Worm (Caenorhabditis elegans) whole organism, L1 larva: ENCODE data around the gene ins-1.

Source experiments
- C04F5.9 ChIP-seq: sonication (generic microtip); optimal IDR thresholded peaks from 2 replicates; lab custom pipeline; 2016; ENCODE audit warnings: missing genetic modification characterization, missing compliant biosample characterization
- C34B4.2 ChIP-seq: sonication (generic microtip); optimal IDR thresholded peaks from 2 replicates; lab custom pipeline; 2017; ENCODE audit warnings: mild to moderate bottlenecking, missing genetic modification characterization, missing compliant biosample characterization
- aha-1 ChIP-seq: fragments of 150-350 bp; optimal IDR thresholded peaks from 2 replicates; lab custom pipeline; 2014; ENCODE audit warnings: missing biosample characterization, missing genetic modification characterization
- alr-1 ChIP-seq: fragments of 200-800 bp; sonication (Bioruptor generic); optimal IDR thresholded peaks from 2 replicates; lab custom pipeline; 2018; ENCODE audit warnings: borderline replicate concordance, mild to moderate bottlenecking, missing genetic modification characterization, missing compliant biosample characterization
- blmp-1 ChIP-seq: fragments of 150-350 bp; optimal IDR thresholded peaks from 2 replicates; lab custom pipeline; 2014; ENCODE audit warnings: missing biosample characterization, missing genetic modification characterization
- ceh-82 ChIP-seq, 3 experiments: fragments of 150-350 bp in 1 of 3; sonication (generic microtip) in 2 of 3; optimal IDR thresholded peaks; 2 replicates each; lab custom pipeline; 2014 to 2017; ENCODE audit warnings: missing biosample characterization in 3 of 3, missing genetic modification characterization in 3 of 3
- ceh-88 ChIP-seq: fragments of 200-800 bp; sonication (Bioruptor generic); IDR thresholded peaks from 2 replicates; pipeline ENCODE4 v1.3.6; 2022; ENCODE audit warnings: missing genetic modification characterization, missing compliant biosample characterization
- ceh-90 ChIP-seq: sonication (generic microtip); optimal IDR thresholded peaks from 2 replicates; lab custom pipeline; 2016; ENCODE audit warnings: missing genetic modification characterization, missing compliant biosample characterization
- ces-1 ChIP-seq: fragments of 150-350 bp; optimal IDR thresholded peaks from 2 replicates; lab custom pipeline; 2014; ENCODE audit warnings: missing biosample characterization, missing genetic modification reagents, missing genetic modification characterization
- dpl-1 ChIP-seq, 3 experiments: fragments of 150-350 bp in 2 of 3; sonication (generic microtip) in 1 of 3; optimal IDR thresholded peaks; 2 replicates each; lab custom pipeline; 2014 to 2017; ENCODE audit warnings: missing biosample characterization in 3 of 3, missing genetic modification characterization in 3 of 3, missing genetic modification reagents in 3 of 3
- dsc-1 ChIP-seq: sonication (generic microtip); optimal IDR thresholded peaks from 2 replicates; lab custom pipeline; 2016; ENCODE audit warnings: mild to moderate bottlenecking, missing genetic modification characterization, missing compliant biosample characterization
- efl-1 ChIP-seq, 4 experiments: fragments of 150-350 bp; optimal IDR thresholded peaks in 3 of 4; peaks in 1 of 4; 1 replicate in 1 of 4; 2 replicates in 3 of 4; lab custom pipeline; 2014; ENCODE audit warnings: missing biosample characterization in 2 of 4, missing genetic modification characterization in 2 of 4, missing genetic modification reagents in 2 of 4
- efl-3 ChIP-seq: fragments of 200-800 bp; sonication (Bioruptor generic); optimal IDR thresholded peaks from 2 replicates; lab custom pipeline; 2018; ENCODE audit warnings: mild to moderate bottlenecking, missing genetic modification characterization, missing compliant biosample characterization
- egl-27 ChIP-seq, 2 experiments: fragments of 150-350 bp in 1 of 2; sonication (generic microtip); optimal IDR thresholded peaks; 3 replicates each; lab custom pipeline; 2017 to 2018; ENCODE audit warnings: missing biosample characterization in 2 of 2, missing genetic modification characterization in 2 of 2, missing genetic modification reagents in 2 of 2
- elt-3 ChIP-seq, 6 experiments: fragments of 150-350 bp in 1 of 6; sonication (generic microtip); optimal IDR thresholded peaks; 2 replicates each; lab custom pipeline; 2017 to 2018; ENCODE audit warnings: missing biosample characterization in 6 of 6, missing genetic modification characterization in 6 of 6, inconsistent platforms in 1 of 6
- fkh-4 ChIP-seq: sonication (generic microtip); optimal IDR thresholded peaks from 2 replicates; lab custom pipeline; 2016; ENCODE audit warnings: missing compliant biosample characterization, missing genetic modification characterization, borderline replicate concordance
- fkh-8 ChIP-seq: sonication (generic microtip); optimal IDR thresholded peaks from 2 replicates; lab custom pipeline; 2016; ENCODE audit warnings: mild to moderate bottlenecking, missing genetic modification characterization, missing compliant biosample characterization
- fos-1 ChIP-seq: fragments of 150-350 bp; optimal IDR thresholded peaks from 2 replicates; lab custom pipeline; 2014; ENCODE audit warnings: missing biosample characterization, missing genetic modification characterization
- grh-1 ChIP-seq: fragments of 200-800 bp; sonication (Bioruptor generic); IDR thresholded peaks from 2 replicates; pipeline ENCODE4 v1.3.6; 2022; ENCODE audit warnings: missing genetic modification reagents, missing genetic modification characterization, missing compliant biosample characterization
- hlh-17 ChIP-seq: fragments of 200-800 bp; sonication (Bioruptor generic); optimal IDR thresholded peaks from 2 replicates; lab custom pipeline; 2018; ENCODE audit warnings: missing genetic modification characterization, mild to moderate bottlenecking, missing compliant biosample characterization, moderate library complexity, borderline replicate concordance
- hlh-4 ChIP-seq: sonication (generic microtip); optimal IDR thresholded peaks from 2 replicates; lab custom pipeline; 2016; ENCODE audit warnings: mild to moderate bottlenecking, missing genetic modification characterization, missing compliant biosample characterization
- hpl-2 ChIP-seq: fragments of 150-350 bp; optimal IDR thresholded peaks from 2 replicates; lab custom pipeline; 2014; ENCODE audit warnings: missing biosample characterization, missing genetic modification reagents, missing genetic modification characterization
- irx-1 ChIP-seq: sonication (generic microtip); optimal IDR thresholded peaks from 2 replicates; lab custom pipeline; 2016; ENCODE audit warnings: missing genetic modification characterization, missing compliant biosample characterization
- jun-1 ChIP-seq: fragments of 150-350 bp; optimal IDR thresholded peaks from 2 replicates; lab custom pipeline; 2014; ENCODE audit warnings: missing biosample characterization, missing genetic modification reagents, missing genetic modification characterization
- lin-13 ChIP-seq: fragments of 150-350 bp; optimal IDR thresholded peaks from 2 replicates; lab custom pipeline; 2014; ENCODE audit warnings: missing biosample characterization, missing genetic modification reagents, missing genetic modification characterization
- lin-14 ChIP-seq: fragments of 200-800 bp; sonication (Bioruptor generic); optimal IDR thresholded peaks from 2 replicates; lab custom pipeline; 2018; ENCODE audit warnings: mild to moderate bottlenecking, missing genetic modification characterization, moderate library complexity, missing compliant biosample characterization
- lin-15B ChIP-seq: fragments of 150-350 bp; sonication (generic microtip); optimal IDR thresholded peaks from 3 replicates; lab custom pipeline; 2014; ENCODE audit warnings: missing biosample characterization, missing genetic modification characterization
- lin-35 ChIP-seq, 2 experiments: fragments of 150-350 bp; optimal IDR thresholded peaks; 2 replicates each; lab custom pipeline; 2014; ENCODE audit warnings: missing biosample characterization in 2 of 2, missing genetic modification characterization in 2 of 2, missing genetic modification reagents in 2 of 2
- lin-39 ChIP-seq: fragments of 150-350 bp; optimal IDR thresholded peaks from 2 replicates; lab custom pipeline; 2014; ENCODE audit warnings: missing biosample characterization, missing genetic modification reagents, missing genetic modification characterization
- lsy-2 ChIP-seq, 2 experiments: fragments of 150-350 bp; optimal IDR thresholded peaks; 2 replicates each; lab custom pipeline; 2014; ENCODE audit warnings: missing biosample characterization in 2 of 2, missing genetic modification characterization in 2 of 2
- nhr-19 ChIP-seq: fragments of 200-800 bp; sonication (Bioruptor generic); conservative IDR thresholded peaks from 2 replicates; pipeline ENCODE4 v1.3.6; 2022; ENCODE audit warnings: missing genetic modification characterization, missing compliant biosample characterization
- nhr-20 ChIP-seq: sonication (generic microtip); optimal IDR thresholded peaks from 2 replicates; lab custom pipeline; 2016; ENCODE audit warnings: mild to moderate bottlenecking, missing genetic modification characterization, missing compliant biosample characterization
- nhr-237 ChIP-seq: fragments of 150-350 bp; optimal IDR thresholded peaks from 2 replicates; lab custom pipeline; 2014; ENCODE audit warnings: missing biosample characterization, missing genetic modification characterization
- nhr-71 ChIP-seq: sonication (generic microtip); optimal IDR thresholded peaks from 2 replicates; lab custom pipeline; 2016; ENCODE audit warnings: mild to moderate bottlenecking, missing genetic modification characterization, moderate library complexity, missing compliant biosample characterization
- nhr-76 ChIP-seq: sonication (generic microtip); optimal IDR thresholded peaks from 2 replicates; lab custom pipeline; 2017; ENCODE audit warnings: missing biosample characterization, missing genetic modification characterization
- nhr-77 ChIP-seq: fragments of 150-350 bp; optimal IDR thresholded peaks from 2 replicates; lab custom pipeline; 2014; ENCODE audit warnings: missing biosample characterization, missing genetic modification characterization
- nhr-85 ChIP-seq: sonication (generic microtip); peaks from one replicate; lab custom pipeline; 2016; ENCODE audit warnings: missing genetic modification characterization, inconsistent platforms, missing compliant biosample characterization
- pax-3 ChIP-seq: fragments of 200-800 bp; sonication (Bioruptor generic); optimal IDR thresholded peaks from 2 replicates; lab custom pipeline; 2018; ENCODE audit warnings: mild to moderate bottlenecking, missing genetic modification characterization, moderate library complexity, missing compliant biosample characterization
- rnt-1 ChIP-seq: sonication (generic microtip); optimal IDR thresholded peaks from 2 replicates; lab custom pipeline; 2016; ENCODE audit warnings: mild to moderate bottlenecking, missing genetic modification characterization, moderate library complexity, missing compliant biosample characterization
- skn-1 ChIP-seq: fragments of 150-350 bp; optimal IDR thresholded peaks from 2 replicates; lab custom pipeline; 2014; ENCODE audit warnings: missing biosample characterization, missing genetic modification characterization
- snpc-4 ChIP-seq: fragments of 150-350 bp; optimal IDR thresholded peaks from 2 replicates; lab custom pipeline; 2014; ENCODE audit warnings: missing biosample characterization, missing genetic modification characterization
- snu-23 ChIP-seq: sonication (generic microtip); optimal IDR thresholded peaks from 2 replicates; lab custom pipeline; 2016; ENCODE audit warnings: missing genetic modification characterization, missing compliant biosample characterization
- sox-4 ChIP-seq: sonication (generic microtip); optimal IDR thresholded peaks from 2 replicates; lab custom pipeline; 2016; ENCODE audit warnings: missing genetic modification characterization, missing compliant biosample characterization
- sptf-1 ChIP-seq: fragments of 150-350 bp; optimal IDR thresholded peaks from 2 replicates; lab custom pipeline; 2014; ENCODE audit warnings: missing biosample characterization, missing genetic modification characterization
- unc-130 ChIP-seq: fragments of 150-350 bp; optimal IDR thresholded peaks from 2 replicates; lab custom pipeline; 2017; ENCODE audit warnings: missing biosample characterization, missing genetic modification characterization, inconsistent platforms
- unc-30 ChIP-seq: sonication (generic microtip); optimal IDR thresholded peaks from 2 replicates; lab custom pipeline; 2017; ENCODE audit warnings: missing biosample characterization, missing genetic modification characterization
- vab-15 ChIP-seq: sonication (generic microtip); optimal IDR thresholded peaks from 2 replicates; lab custom pipeline; 2017; ENCODE audit warnings: missing genotype, mild to moderate bottlenecking, missing genetic modification characterization, missing compliant biosample characterization
- zag-1 ChIP-seq: fragments of 150-350 bp; optimal IDR thresholded peaks from 2 replicates; lab custom pipeline; 2014; ENCODE audit warnings: missing biosample characterization, missing genetic modification characterization
- zip-4 ChIP-seq: fragments of 200-800 bp; sonication (Bioruptor generic); optimal IDR thresholded peaks from 2 replicates; lab custom pipeline; 2018; ENCODE audit warnings: mild to moderate bottlenecking, missing genetic modification characterization, moderate library complexity, missing compliant biosample characterization
- ztf-11 ChIP-seq, 2 experiments: sonication (generic microtip); optimal IDR thresholded peaks; 2 replicates each; lab custom pipeline; 2016 to 2017; ENCODE audit warnings: missing genetic modification characterization in 2 of 2, missing biosample characterization in 1 of 2, missing compliant biosample characterization in 1 of 2

Gene ins-1

DNA sequence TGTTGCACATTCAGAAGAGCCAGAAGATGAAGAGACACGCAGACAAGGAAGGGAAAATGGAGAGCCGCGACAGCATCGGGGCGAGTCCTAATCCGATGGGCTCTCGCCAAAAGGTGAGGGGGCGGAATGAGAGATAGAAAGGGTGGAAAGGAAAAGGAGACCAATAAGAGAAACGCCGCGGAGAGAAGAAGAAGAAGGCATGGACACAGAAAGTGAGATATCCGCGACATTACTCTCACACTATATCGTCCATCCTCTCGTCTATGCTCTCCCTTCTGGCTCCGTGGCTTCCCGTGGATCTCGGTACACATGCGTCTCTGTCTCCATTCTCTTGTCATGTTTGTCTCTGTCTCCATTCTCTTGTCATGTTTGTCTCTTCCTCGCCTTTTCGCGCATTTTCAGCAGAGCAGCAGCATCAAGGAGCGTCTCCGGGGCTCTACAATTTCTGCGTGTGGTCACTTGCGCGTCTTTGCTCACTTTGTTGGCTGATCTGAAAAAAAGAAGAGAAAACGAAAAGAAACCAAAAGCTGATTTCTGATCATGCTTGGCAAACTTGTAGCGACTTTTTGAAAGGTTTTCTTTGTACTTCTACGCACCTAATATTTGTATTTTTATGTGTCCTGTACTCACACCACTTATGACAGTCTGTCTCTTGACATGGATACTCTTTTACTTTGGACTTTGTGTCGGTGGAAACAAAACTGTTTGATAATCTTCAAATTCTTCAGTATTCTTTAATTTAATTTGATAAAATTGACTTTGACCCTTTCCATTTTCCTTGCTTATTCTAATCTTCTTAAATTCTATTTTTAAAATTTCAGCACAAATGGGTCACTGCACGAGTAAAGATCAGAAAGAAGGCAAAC lies 33.1 kb upstream of the ins-1 start, which contains the start of gene gpa-7 (continued):
- TF ChIP-seq ztf-11 (tag; optimal IDR thresholded peaks at IDR 0.05; lab: Kevin White, UChicago) = peak in 1 of 2 experiments; percentile 37
- no peak for TF ChIP-seq sptf-1 (tag; lab: Kevin White, UChicago)
- TF ChIP-seq snu-23 (GFP tag; lab: Kevin White, UChicago) = peak; percentile 73
- TF ChIP-seq nhr-71 (tag; lab: Kevin White, UChicago) = peak; percentile 86
- no peak for TF ChIP-seq hpl-2 (GFP tag; lab: Kevin White, UChicago)
- TF ChIP-seq lin-13 (GFP tag; lab: Kevin White, UChicago) = no peak
- no peak for TF ChIP-seq C04F5.9 (tag; lab: Kevin White, UChicago)
- TF ChIP-seq nhr-237 = no peak
- no peak for TF ChIP-seq nhr-76 (tag; lab: Kevin White, UChicago)
- TF ChIP-seq egl-27 (tag; optimal IDR thresholded peaks at IDR 0.05; lab: Kevin White, UChicago) = peak in 1 of 2 experiments; percentile 39
- TF ChIP-seq skn-1 (tag; lab: Kevin White, UChicago) = no peak
- peak; percentile 71 for TF ChIP-seq pax-3
- TF ChIP-seq fkh-4 = no peak
- no peak for TF ChIP-seq lin-39 (tag; lab: Kevin White, UChicago)
- TF ChIP-seq efl-1 (optimal IDR thresholded peaks at IDR 0.05; lab: Kevin White, UChicago) = peak; percentile 49 to 73
- peak; percentile 4 to 10 for TF ChIP-seq efl-1 (GFP tag; optimal IDR thresholded peaks at IDR 0.05 in 1 of 2; lab: Kevin White, UChicago)
- no peak for TF ChIP-seq hlh-4 (tag; lab: Kevin White, UChicago)
- peak; percentile 74 for TF ChIP-seq dsc-1
- TF ChIP-seq fos-1 (tag; lab: Kevin White, UChicago) = peak; percentile 27
- no peak for TF ChIP-seq unc-130 (tag; lab: Kevin White, UChicago)
- peak in 1 of 2 experiments; percentile 42 for TF ChIP-seq lin-35 (GFP tag; optimal IDR thresholded peaks at IDR 0.05; lab: Kevin White, UChicago)
- TF ChIP-seq nhr-85 (tag; lab: Kevin White, UChicago) = no peak
- TF ChIP-seq ces-1 (GFP tag; lab: Kevin White, UChicago) = no peak
- TF ChIP-seq jun-1 = peak; percentile 49
- TF ChIP-seq unc-30 (tag; lab: Kevin White, UChicago) = no peak
- peak in 2 of 3 experiments; percentile 18 to 25 for TF ChIP-seq dpl-1 (GFP tag; optimal IDR thresholded peaks at IDR 0.05; lab: Kevin White, UChicago)
- TF ChIP-seq ceh-88 = no peak
- TF ChIP-seq nhr-19 (GFP tag; lab: Robert Waterston, UW) = peak; percentile 39
- no peak for TF ChIP-seq aha-1 (tag; lab: Kevin White, UChicago)
- peak; percentile 76 for TF ChIP-seq zag-1
- TF ChIP-seq nhr-20 (tag; lab: Kevin White, UChicago) = peak; percentile 57
- no peak for TF ChIP-seq alr-1 (tag; lab: Kevin White, UChicago)
- TF ChIP-seq lsy-2 (tag; optimal IDR thresholded peaks at IDR 0.05; lab: Kevin White, UChicago) = peak; percentile 46 to 73
- no peak for TF ChIP-seq efl-3
- TF ChIP-seq grh-1 (GFP tag; lab: Robert Waterston, UW) = no peak
- TF ChIP-seq ceh-82 (tag; optimal IDR thresholded peaks at IDR 0.05; lab: Kevin White, UChicago) = peak in 2 of 3 experiments; percentile 54 to 65
- no peak for TF ChIP-seq ceh-90 (tag; lab: Kevin White, UChicago)
- TF ChIP-seq blmp-1 (tag; lab: Kevin White, UChicago) = peak; percentile 89
- no peak for TF ChIP-seq hlh-17 (GFP tag; lab: Kevin White, UChicago)
- TF ChIP-seq irx-1 (tag; lab: Kevin White, UChicago) = peak; percentile 28
- TF ChIP-seq zip-4 (GFP tag; lab: Kevin White, UChicago) = no peak
- TF ChIP-seq fkh-8 (tag; lab: Kevin White, UChicago) = peak; percentile 88
- TF ChIP-seq elt-3 (tag; optimal IDR thresholded peaks at IDR 0.05; lab: Kevin White, UChicago) = no peak
- TF ChIP-seq snpc-4 (tag; lab: Kevin White, UChicago) = no peak
- peak; percentile 45 for TF ChIP-seq rnt-1 (tag; lab: Kevin White, UChicago)
- TF ChIP-seq sox-4 (tag; lab: Kevin White, UChicago) = no peak
- peak; percentile 50 for TF ChIP-seq nhr-77
- TF ChIP-seq vab-15 (tag; lab: Kevin White, UChicago) = no peak
- no peak for TF ChIP-seq C34B4.2
- TF ChIP-seq lin-14 (GFP tag; lab: Kevin White, UChicago) = peak; percentile 96
- TF ChIP-seq lin-15B (tag; lab: Kevin White, UChicago) = no peak
